Fruit fly (Drosophila melanogaster): ENCODE results near the gene CG6999.
A peak's percentile ranks its signal among the peaks of the same experiment; 100 is the strongest.

CG6999 gene

dm6 chrX:9109072-9109844 is 21.1 kb downstream of the CG6999 start (continued):
- TF ChIP-seq cad (GFP tag; optimal IDR thresholded peaks at IDR 0.05) (no peak), CG4282 (GFP tag; optimal IDR thresholded peaks at IDR 0.05) (peak; percentile 82), Sox100B (GFP tag; optimal IDR thresholded peaks at IDR 0.05) (peak; percentile 38), CG14014 (GFP tag; IDR thresholded peaks at IDR 0.05) (no peak), vvl (GFP tag; IDR thresholded peaks at IDR 0.05) (peak; percentile 57), CG9609 (GFP tag; optimal IDR thresholded peaks at IDR 0.05) (peak; percentile 45), D (optimal IDR thresholded peaks at IDR 0.05) (no peak), D (GFP tag; optimal IDR thresholded peaks at IDR 0.05) (peak; percentile 27), cato (GFP tag; optimal IDR thresholded peaks at IDR 0.05; ENCODE audit: borderline replicate concordance) (peak; percentile 45), CG42726 (GFP tag; IDR thresholded peaks at IDR 0.05; ENCODE audit: partially characterized antibody) (no peak), Dad (GFP tag; optimal IDR thresholded peaks at IDR 0.05) (peak; percentile 36), CG7928 (GFP tag; optimal IDR thresholded peaks at IDR 0.05) (no peak), HmgZ (tag; optimal IDR thresholded peaks at IDR 0.05) (peak; percentile 36), maf-S (GFP tag; optimal IDR thresholded peaks at IDR 0.05) (peak; percentile 52), H15 (GFP tag; IDR thresholded peaks at IDR 0.05) (no peak), luna (GFP tag; optimal IDR thresholded peaks at IDR 0.05) (no peak), Fer1 (GFP tag; optimal IDR thresholded peaks at IDR 0.05) (no peak), br (optimal IDR thresholded peaks at IDR 0.05) (no peak), Mes4 (GFP tag; optimal IDR thresholded peaks at IDR 0.05) (no peak), tll (GFP tag; optimal IDR thresholded peaks at IDR 0.05) (peak in 1 of 2 experiments; percentile 70), CG5180 (GFP tag; optimal IDR thresholded peaks at IDR 0.05) (no peak), Meics (GFP tag; optimal IDR thresholded peaks at IDR 0.05) (peak; percentile 51), CG14441 (GFP tag; IDR thresholded peaks at IDR 0.05) (peak; percentile 52; the same call in 1 of the 2 replicates), Atf3 (GFP tag; optimal IDR thresholded peaks at IDR 0.05) (peak; percentile 27), CG5245 (GFP tag; optimal IDR thresholded peaks at IDR 0.05) (no peak), Poxn (GFP tag; IDR thresholded peaks at IDR 0.05) (no peak), her (GFP tag; optimal IDR thresholded peaks at IDR 0.05) (peak; percentile 39), CG14050 (GFP tag; IDR thresholded peaks at IDR 0.05) (no peak), Ets65A (GFP tag) (peak; percentile 54), CG3281 (GFP tag; optimal IDR thresholded peaks at IDR 0.05) (peak; percentile 28), CG10565 (GFP tag; optimal IDR thresholded peaks at IDR 0.05) (no peak), Chrac-16 (GFP tag; optimal IDR thresholded peaks at IDR 0.05) (peak; percentile 53), CG11560 (tag; IDR thresholded peaks at IDR 0.05) (no peak), CG11085 (GFP tag; IDR thresholded peaks at IDR 0.05) (0 out of 2 replicates have a peak, but pooled peaks have one; percentile 13), crp (GFP tag; optimal IDR thresholded peaks at IDR 0.05) (peak in 1 of 2 experiments; percentile 18), dmrt11E (tag; optimal IDR thresholded peaks at IDR 0.05) (peak; percentile 63), CG15073 (GFP tag; optimal IDR thresholded peaks at IDR 0.05) (no peak), H2.0 (GFP tag; IDR thresholded peaks at IDR 0.05) (peak; percentile 36), CG12391 (tag; optimal IDR thresholded peaks at IDR 0.05) (peak; percentile 70), fd96Cb (tag; optimal IDR thresholded peaks at IDR 0.05) (peak; percentile 38), zf30C (GFP tag; optimal IDR thresholded peaks at IDR 0.05) (no peak), hth (optimal IDR thresholded peaks at IDR 0.05) (no peak), CG13775 (GFP tag; optimal IDR thresholded peaks at IDR 0.05) (peak; percentile 67), ham (GFP tag; IDR thresholded peaks at IDR 0.05) (no peak), CG1602 (GFP tag; optimal IDR thresholded peaks at IDR 0.05) (peak; percentile 52), gce (GFP tag; IDR thresholded peaks at IDR 0.05) (no peak), tup (GFP tag; optimal IDR thresholded peaks at IDR 0.05) (no peak), CG17328 (GFP tag; IDR thresholded peaks at IDR 0.05) (no peak), eyg (GFP tag; optimal IDR thresholded peaks at IDR 0.05) (peak; percentile 6), slp2 (GFP tag; optimal IDR thresholded peaks at IDR 0.05) (no peak), zen2 (GFP tag; IDR thresholded peaks at IDR 0.05; ENCODE audit: partially characterized antibody) (no peak)

Measured in whole organism, embryonic.